Worm (Caenorhabditis elegans): ENCODE results near the gene igeg-2.

DNA sequence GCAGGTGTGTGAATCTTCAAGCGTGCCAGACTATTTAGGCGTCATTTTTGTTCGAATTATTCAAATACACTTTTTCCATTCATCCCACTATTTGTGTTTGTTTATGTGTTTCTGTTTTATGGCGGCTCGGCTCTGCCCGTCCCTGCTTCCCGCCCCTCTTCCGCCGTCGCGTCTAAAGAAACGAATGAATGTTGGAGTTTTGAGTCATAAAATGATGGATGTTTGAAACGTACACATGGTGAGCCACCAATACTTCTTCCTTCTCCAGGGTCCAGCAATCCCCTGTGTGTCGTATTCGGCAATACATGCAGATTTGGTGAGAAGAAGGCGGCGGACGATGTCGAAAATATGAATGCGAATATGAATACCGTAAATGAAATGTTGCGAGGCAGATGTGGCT is 16.6 kb upstream of the igeg-2 start:
- TF ChIP-seq ztf-23 (GFP tag; IDR thresholded peaks at IDR 0.05) (no peak), flt-1 (GFP tag; IDR thresholded peaks at IDR 0.05) (no peak), cog-1 (tag; optimal IDR thresholded peaks at IDR 0.05) (no peak)

Measured in whole organism, midembryonic.